Worm (Caenorhabditis elegans): ENCODE measurements around the gene rol-8.

ce11 chrII:7523281-7523680 is 20.6 kb upstream of the rol-8 start, which contains the start of gene ZK1290.15:
- TF ChIP-seq nhr-237 (tag; optimal IDR thresholded peaks at IDR 0.05) (no peak), lin-13 (tag; optimal IDR thresholded peaks at IDR 0.05) (no peak), elt-3 (tag; optimal IDR thresholded peaks at IDR 0.05) (no peak), tbx-8 (GFP tag; optimal IDR thresholded peaks at IDR 0.05) (no peak), snpc-4 (tag; optimal IDR thresholded peaks at IDR 0.05) (no peak), ztf-11 (tag; optimal IDR thresholded peaks at IDR 0.05) (no peak), sem-2 (GFP tag; optimal IDR thresholded peaks at IDR 0.05) (no peak), sptf-1 (tag; optimal IDR thresholded peaks at IDR 0.05) (no peak), hlh-1 (tag; optimal IDR thresholded peaks at IDR 0.05) (no peak), nhr-76 (tag; optimal IDR thresholded peaks at IDR 0.05) (no peak), mab-5 (tag; optimal IDR thresholded peaks at IDR 0.05) (no peak), unc-39 (tag; optimal IDR thresholded peaks at IDR 0.05) (no peak), blmp-1 (tag; optimal IDR thresholded peaks at IDR 0.05) (no peak)
